Fruit fly (Drosophila melanogaster) whole organism, embryonic: ENCODE data around the gene CG14229.

Source experiments
- Aef1 ChIP-seq: fragments of 200-800 bp; sonication (Bioruptor generic); IDR thresholded peaks from 3 replicates; pipeline ENCODE4 v1.3.6; 2022; ENCODE audit warnings: missing biosample characterization, missing genetic modification characterization
- BtbVII ChIP-seq: fragments of 200-800 bp; sonication (Bioruptor generic); optimal IDR thresholded peaks from 3 replicates; lab custom pipeline; 2017; ENCODE audit warnings: missing biosample characterization, mild to moderate bottlenecking, missing genetic modification characterization
- CG10654 ChIP-seq: fragments of 200-800 bp; sonication (Bioruptor generic); optimal IDR thresholded peaks from 2 replicates; lab custom pipeline; 2016; ENCODE audit warnings: missing biosample characterization, missing genetic modification characterization
- CG14710 ChIP-seq: fragments of 200-800 bp; sonication (Bioruptor generic); optimal IDR thresholded peaks from 3 replicates; lab custom pipeline; 2019; ENCODE audit warnings: missing biosample characterization, mild to moderate bottlenecking, missing genetic modification characterization, moderate library complexity
- CG15011 ChIP-seq: fragments of 200-800 bp; sonication (Bioruptor generic); optimal IDR thresholded peaks from 3 replicates; lab custom pipeline; 2018; ENCODE audit warnings: missing biosample characterization, mild to moderate bottlenecking, missing genetic modification characterization
- CG15073 ChIP-seq: fragments of 200-800 bp; sonication (Bioruptor generic); optimal IDR thresholded peaks from 2 replicates; lab custom pipeline; 2016; ENCODE audit warnings: missing biosample characterization, missing genetic modification characterization
- CG15514 ChIP-seq: fragments of 200-800 bp; sonication (Bioruptor generic); optimal IDR thresholded peaks from 3 replicates; lab custom pipeline; 2017; ENCODE audit warnings: missing biosample characterization, missing genetic modification characterization, mild to moderate bottlenecking, moderate library complexity, missing genetic modification reagents
- CG15696 ChIP-seq: fragments of 200-800 bp; sonication (Bioruptor generic); optimal IDR thresholded peaks from 2 replicates; lab custom pipeline; 2019; ENCODE audit warnings: missing biosample characterization, mild to moderate bottlenecking, missing genetic modification characterization, moderate library complexity
- CG17912 ChIP-seq: fragments of 200-800 bp; sonication (Bioruptor generic); optimal IDR thresholded peaks from 2 replicates; lab custom pipeline; 2018; ENCODE audit warnings: missing biosample characterization, mild to moderate bottlenecking, missing genetic modification characterization
- CG1792 ChIP-seq: fragments of 200-800 bp; sonication (Bioruptor generic); optimal IDR thresholded peaks from 2 replicates; lab custom pipeline; 2016; ENCODE audit warnings: missing biosample characterization, missing genetic modification characterization
- CG31224 ChIP-seq: fragments of 200-800 bp; sonication (Bioruptor generic); IDR thresholded peaks from 2 replicates; pipeline ENCODE4 v1.3.6; 2022; ENCODE audit warnings: missing biosample characterization, missing genetic modification characterization
- CG32532 ChIP-seq: fragments of 200-800 bp; sonication (Bioruptor generic); IDR thresholded peaks from 2 replicates; pipeline ENCODE4 v1.3.6; 2022; ENCODE audit warnings: missing biosample characterization, missing genetic modification characterization
- CG3407 ChIP-seq: fragments of 200-800 bp; sonication (Bioruptor generic); optimal IDR thresholded peaks from 2 replicates; lab custom pipeline; 2018; ENCODE audit warnings: missing biosample characterization, mild to moderate bottlenecking, missing genetic modification characterization
- CG3726 ChIP-seq: fragments of 200-800 bp; sonication (Bioruptor generic); IDR thresholded peaks from 3 replicates; pipeline ENCODE4, ENCODE4 v1.3.6; 2022; ENCODE audit warnings: missing biosample characterization, missing genetic modification characterization
- CG4854 ChIP-seq: fragments of 200-800 bp; sonication (Bioruptor generic); optimal IDR thresholded peaks from 2 replicates; lab custom pipeline; 2016; ENCODE audit warnings: missing biosample characterization, missing genetic modification characterization, inconsistent platforms
- CG6791 ChIP-seq: fragments of 200-800 bp; sonication (Bioruptor generic); IDR thresholded peaks from 3 replicates; pipeline ENCODE4 v1.3.6; 2022; ENCODE audit warnings: missing biosample characterization, missing genetic modification characterization; ENCODE audit not compliant: partially characterized antibody
- CG7786 ChIP-seq: fragments of 200-800 bp; sonication (Bioruptor generic); optimal IDR thresholded peaks from 2 replicates; lab custom pipeline; 2016; ENCODE audit warnings: missing biosample characterization, missing genetic modification characterization
- CG9609 ChIP-seq: fragments of 200-800 bp; sonication (Bioruptor generic); optimal IDR thresholded peaks from 3 replicates; lab custom pipeline; 2016; ENCODE audit warnings: missing biosample characterization, missing genetic modification characterization
- CG9932 ChIP-seq: fragments of 200-800 bp; sonication (Bioruptor generic); IDR thresholded peaks from 2 replicates; pipeline ENCODE4 v1.3.6; 2022; ENCODE audit warnings: missing biosample characterization, missing genetic modification characterization
- D19A ChIP-seq: fragments of 200-800 bp; optimal IDR thresholded peaks from 3 replicates; lab custom pipeline; 2019; ENCODE audit warnings: missing biosample characterization, mild to moderate bottlenecking, missing genetic modification characterization, moderate library complexity
- E2f1 ChIP-seq: fragments of 200-800 bp; sonication (Bioruptor generic); IDR thresholded peaks from 2 replicates; pipeline ENCODE4 v1.3.6; 2022; ENCODE audit warnings: missing biosample characterization, missing genetic modification characterization
- Ets97D ChIP-seq: fragments of 200-800 bp; sonication (Bioruptor generic); optimal IDR thresholded peaks from 3 replicates; lab custom pipeline; 2016; ENCODE audit warnings: missing biosample characterization, missing genetic modification characterization
- Gsc ChIP-seq: fragments of 200-800 bp; sonication (Bioruptor generic); IDR thresholded peaks from 2 replicates; pipeline ENCODE4 v1.3.6; 2022; ENCODE audit warnings: missing biosample characterization, missing genetic modification characterization
- HHEX ChIP-seq: fragments of 200-800 bp; sonication (Bioruptor generic); optimal IDR thresholded peaks from 3 replicates; lab custom pipeline; 2017; ENCODE audit warnings: missing biosample characterization, mild to moderate bottlenecking, missing genetic modification characterization, missing genetic modification reagents
- Oli ChIP-seq: fragments of 200-800 bp; sonication (Bioruptor generic); optimal IDR thresholded peaks from 2 replicates; lab custom pipeline; 2018; ENCODE audit warnings: missing biosample characterization, mild to moderate bottlenecking, missing genetic modification characterization, moderate library complexity
- Ptx1 ChIP-seq: fragments of 200-800 bp; sonication (Bioruptor generic); IDR thresholded peaks from 2 replicates; pipeline ENCODE4 v1.3.6; 2022; ENCODE audit warnings: missing biosample characterization, missing genetic modification characterization
- Stat92E ChIP-seq, 3 experiments: fragments of >200 bp in 2 of 3; fragments of 200-800 bp in 1 of 3; sonication (Bioruptor generic) in 1 of 3; optimal IDR thresholded peaks; 2 replicates each; lab custom pipeline; 2017 to 2019; ENCODE audit warnings: missing biosample characterization in 3 of 3, missing genetic modification characterization in 3 of 3, mild to moderate bottlenecking in 1 of 3, moderate library complexity in 1 of 3
- az2 ChIP-seq: fragments of 200-800 bp; sonication (Bioruptor generic); optimal IDR thresholded peaks from 3 replicates; lab custom pipeline; 2016; ENCODE audit warnings: missing biosample characterization, missing genetic modification characterization
- cad ChIP-seq: fragments of >200 bp; optimal IDR thresholded peaks from 2 replicates; lab custom pipeline; 2017; ENCODE audit warnings: missing biosample characterization, missing genetic modification characterization
- cas ChIP-seq: fragments of 200-800 bp; sonication (Bioruptor generic); IDR thresholded peaks from 2 replicates; pipeline ENCODE4 v1.3.6; 2022; ENCODE audit warnings: missing biosample characterization, missing genetic modification characterization
- chif ChIP-seq, 2 experiments: fragments of 200-800 bp; sonication (Bioruptor generic); optimal IDR thresholded peaks; 3 replicates each; lab custom pipeline; 2016; ENCODE audit warnings: missing biosample characterization in 2 of 2, missing genetic modification characterization in 2 of 2
- chinmo ChIP-seq: fragments of 200-800 bp; sonication (Bioruptor generic); IDR thresholded peaks from 4 replicates; pipeline ENCODE4 v1.3.6; 2022; ENCODE audit warnings: missing biosample characterization, missing genetic modification characterization; ENCODE audit not compliant: partially characterized antibody
- dan ChIP-seq: fragments of 200-800 bp; sonication (Bioruptor generic); IDR thresholded peaks from 2 replicates; pipeline ENCODE4 v1.3.6; 2022; ENCODE audit warnings: missing biosample characterization, missing genetic modification characterization
- dati ChIP-seq: fragments of 200-800 bp; sonication (Bioruptor generic); IDR thresholded peaks from 2 replicates; pipeline ENCODE4 v1.3.6; 2022; ENCODE audit warnings: missing biosample characterization, missing genetic modification characterization
- ems ChIP-seq: fragments of 200-800 bp; sonication (Bioruptor generic); optimal IDR thresholded peaks from 3 replicates; lab custom pipeline; 2016; ENCODE audit warnings: missing biosample characterization, missing genetic modification characterization
- fd64A ChIP-seq: fragments of 200-800 bp; sonication (Bioruptor generic); optimal IDR thresholded peaks from 3 replicates; lab custom pipeline; 2018; ENCODE audit warnings: missing biosample characterization, mild to moderate bottlenecking, missing genetic modification characterization
- gcm ChIP-seq: fragments of 200-800 bp; sonication (Bioruptor generic); optimal IDR thresholded peaks from 2 replicates; lab custom pipeline; 2019; ENCODE audit warnings: missing biosample characterization, mild to moderate bottlenecking, missing genetic modification characterization, moderate library complexity
- gro ChIP-seq: fragments of 200-800 bp; sonication (Bioruptor generic); optimal IDR thresholded peaks from 2 replicates; lab custom pipeline; 2016; ENCODE audit warnings: missing biosample characterization, missing genetic modification characterization
- gsb ChIP-seq: fragments of 200-800 bp; sonication (Bioruptor generic); IDR thresholded peaks from 2 replicates; pipeline ENCODE4 v1.3.6; 2022; ENCODE audit warnings: missing biosample characterization, missing genetic modification characterization
- mld ChIP-seq: fragments of 200-800 bp; sonication (Bioruptor generic); IDR thresholded peaks from 3 replicates; pipeline ENCODE4 v1.3.6; 2022; ENCODE audit warnings: missing biosample characterization, missing genetic modification characterization; ENCODE audit not compliant: partially characterized antibody
- oc ChIP-seq: fragments of 200-800 bp; sonication (Bioruptor generic); optimal IDR thresholded peaks from 2 replicates; lab custom pipeline; 2018; ENCODE audit warnings: missing biosample characterization, mild to moderate bottlenecking, missing genetic modification characterization, moderate library complexity
- org-1 ChIP-seq: fragments of 200-800 bp; sonication (Bioruptor generic); optimal IDR thresholded peaks from 2 replicates; lab custom pipeline; 2017; ENCODE audit warnings: missing biosample characterization, missing genetic modification characterization
- pb ChIP-seq: fragments of 200-800 bp; sonication (Bioruptor generic); optimal IDR thresholded peaks from 3 replicates; lab custom pipeline; 2016; ENCODE audit warnings: missing biosample characterization, missing genetic modification characterization
- scrt ChIP-seq: fragments of 200-800 bp; sonication (Bioruptor generic); optimal IDR thresholded peaks from 2 replicates; lab custom pipeline; 2018; ENCODE audit warnings: missing biosample characterization, mild to moderate bottlenecking, missing genetic modification characterization, moderate library complexity
- sima ChIP-seq: fragments of 200-800 bp; sonication (Bioruptor generic); optimal IDR thresholded peaks from 2 replicates; lab custom pipeline; 2016; ENCODE audit warnings: missing biosample characterization, missing genetic modification characterization
- slp2 ChIP-seq: fragments of 200-800 bp; sonication (Bioruptor generic); optimal IDR thresholded peaks from 2 replicates; lab custom pipeline; 2016; ENCODE audit warnings: missing biosample characterization, missing genetic modification characterization
- ssp ChIP-seq: fragments of 200-800 bp; sonication (Bioruptor generic); IDR thresholded peaks from 2 replicates; pipeline ENCODE4 v1.3.6; 2022; ENCODE audit warnings: missing biosample characterization, missing genetic modification characterization
- ttk ChIP-seq: fragments of 200-800 bp; sonication (Bioruptor generic); IDR thresholded peaks from 2 replicates; pipeline ENCODE4 v2.1.2; 2022; ENCODE audit warnings: missing biosample characterization, missing genetic modification characterization
- vvl ChIP-seq: fragments of 200-800 bp; sonication (Bioruptor generic); IDR thresholded peaks from 2 replicates; pipeline ENCODE4 v1.3.6; 2022; ENCODE audit warnings: missing biosample characterization, missing genetic modification characterization
- zfh1 ChIP-seq: fragments of 200-800 bp; sonication (Bioruptor generic); IDR thresholded peaks from 3 replicates; pipeline ENCODE4 v1.3.6; 2022; ENCODE audit warnings: missing biosample characterization, missing genetic modification characterization

CG14229 gene

DNA sequence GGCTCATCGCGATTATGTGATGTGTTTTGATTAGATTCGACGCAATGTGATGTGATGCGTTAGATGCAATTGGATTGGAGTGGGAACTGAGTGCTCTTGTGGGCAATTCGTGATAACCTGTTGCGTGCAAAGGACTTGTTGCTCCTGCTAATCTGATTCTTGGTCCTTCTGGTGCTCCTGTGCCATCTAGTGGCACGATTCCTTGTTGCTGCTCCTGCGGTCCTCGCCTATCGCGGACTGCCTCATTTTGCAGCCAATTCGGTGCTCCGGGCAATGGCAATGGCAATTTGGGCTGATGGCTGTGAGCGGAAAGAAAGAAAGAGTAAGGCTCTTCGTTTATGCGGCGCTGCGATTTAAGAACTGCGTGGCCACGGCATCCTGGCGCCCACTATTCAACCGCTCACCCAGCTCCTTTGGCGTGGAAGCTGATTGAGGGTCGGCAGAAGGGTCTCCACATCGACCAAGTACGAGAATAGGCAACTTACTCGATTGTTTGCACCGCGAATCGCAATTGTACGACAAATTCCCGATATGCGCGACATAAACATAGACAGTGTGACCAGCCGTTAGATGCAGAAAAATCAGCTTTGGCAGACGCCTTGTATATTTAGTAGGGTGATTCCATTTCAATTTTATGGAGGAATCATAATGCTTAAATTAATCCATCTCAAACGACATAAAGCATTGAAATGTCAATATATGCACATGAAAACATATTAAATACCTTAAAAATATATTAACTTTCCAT lies 1.9 kb downstream of the CG14229 start, which contains the start of gene Mer (continued):
- TF ChIP-seq CG15696 (tag; lab: Kevin White, UChicago) (peak; percentile 68), Ets97D (GFP tag; lab: Kevin White, UChicago) (peak; percentile 48), CG9932 (peak; percentile 76), ssp (GFP tag; lab: Robert Waterston, UW) (peak; percentile 62), ttk (peak; percentile 74), mld (GFP tag; lab: Robert Waterston, UW) (no peak), chinmo (GFP tag; lab: Robert Waterston, UW) (no peak), CG31224 (peak; percentile 63), CG1792 (GFP tag; lab: Kevin White, UChicago) (peak; percentile 71), Oli (tag; lab: Kevin White, UChicago) (peak; percentile 76), chif (GFP tag; optimal IDR thresholded peaks at IDR 0.05; lab: Kevin White, UChicago) (peak; percentile 69 to 85), E2f1 (peak; percentile 82), CG15073 (no peak), CG9609 (GFP tag; lab: Kevin White, UChicago) (peak; percentile 86), vvl (peak; percentile 82), dan (GFP tag; lab: Robert Waterston, UW) (no peak), CG10654 (peak; percentile 75), CG17912 (GFP tag; lab: Kevin White, UChicago) (peak; percentile 48), slp2 (GFP tag; lab: Kevin White, UChicago) (peak; percentile 69), CG4854 (GFP tag; lab: Kevin White, UChicago) (peak; percentile 52), CG6791 (GFP tag; lab: Robert Waterston, UW) (no peak), CG14710 (tag; lab: Kevin White, UChicago) (peak; percentile 62), CG3407 (peak; percentile 47), D19A (peak; percentile 76), scrt (GFP tag; lab: Kevin White, UChicago) (peak; percentile 91), CG3726 (peak; percentile 81; the same call in 2 of the 3 replicates), az2 (GFP tag; lab: Kevin White, UChicago) (peak; percentile 67), Stat92E (GFP tag; optimal IDR thresholded peaks at IDR 0.05; lab: Kevin White, UChicago) (peak in 1 of 3 experiments; percentile 42), cas (peak; percentile 82), gro (GFP tag; lab: Kevin White, UChicago) (peak; percentile 79), gsb (GFP tag; lab: Robert Waterston, UW) (peak; percentile 71), CG15011 (GFP tag; lab: Kevin White, UChicago) (no peak), CG7786 (GFP tag; lab: Kevin White, UChicago) (peak; percentile 81), Ptx1 (peak; percentile 81), CG15514 (GFP tag; lab: Kevin White, UChicago) (peak; percentile 83), org-1 (GFP tag; lab: Kevin White, UChicago) (peak; percentile 81), dati (peak; percentile 63; the same call in 1 of the 2 replicates), gcm (GFP tag; lab: Kevin White, UChicago) (peak; percentile 83), pb (GFP tag; lab: Kevin White, UChicago) (peak; percentile 89), Gsc (GFP tag; lab: Robert Waterston, UW) (peak; percentile 41; the same call in 1 of the 2 replicates), fd64A (peak; percentile 62), Aef1 (GFP tag; lab: Robert Waterston, UW) (peak; percentile 77), CG32532 (GFP tag; lab: Robert Waterston, UW) (peak; percentile 89), BtbVII (GFP tag; lab: Kevin White, UChicago) (peak; percentile 88), cad (GFP tag; lab: Kevin White, UChicago) (no peak), sima (GFP tag; lab: Kevin White, UChicago) (no peak), oc (tag; lab: Kevin White, UChicago) (peak; percentile 59), HHEX (GFP tag; lab: Kevin White, UChicago) (peak; percentile 83), ems (GFP tag; lab: Kevin White, UChicago) (peak; percentile 60), zfh1 (GFP tag; lab: Robert Waterston, UW) (peak; percentile 85)
